Fruit fly (Drosophila melanogaster): ENCODE data around the gene CG9396.

CG9396 gene

dm6 chr3R:9534125-9534496, 37.3 kb downstream of the CG9396 start (continued):
- no peak; the same call in none of the 2 replicates for TF ChIP-seq CG43689 (GFP tag; IDR thresholded peaks at IDR 0.05)
- TF ChIP-seq CG6813 (GFP tag; optimal IDR thresholded peaks at IDR 0.05) = peak; percentile 80
- no peak for TF ChIP-seq prd (optimal IDR thresholded peaks at IDR 0.05)
- TF ChIP-seq prd (GFP tag; IDR thresholded peaks at IDR 0.05) = peak; percentile 93
- peak; percentile 78 for TF ChIP-seq CG6272 (GFP tag; IDR thresholded peaks at IDR 0.05)
- peak; percentile 85 for TF ChIP-seq CG4854 (GFP tag; optimal IDR thresholded peaks at IDR 0.05)
- peak; percentile 87 for TF ChIP-seq Dad (GFP tag; optimal IDR thresholded peaks at IDR 0.05)
- TF ChIP-seq ab (GFP tag; optimal IDR thresholded peaks at IDR 0.05) = peak; percentile 50
- peak; percentile 93 for TF ChIP-seq CG6254 (GFP tag; optimal IDR thresholded peaks at IDR 0.05)
- TF ChIP-seq HLH3B (GFP tag; IDR thresholded peaks at IDR 0.05) = peak; percentile 93
- TF ChIP-seq sisA (GFP tag; IDR thresholded peaks at IDR 0.05) = peak; percentile 92
- TF ChIP-seq tgo (GFP tag; IDR thresholded peaks at IDR 0.05) = peak; percentile 91
- peak; percentile 82 for TF ChIP-seq kay (GFP tag; optimal IDR thresholded peaks at IDR 0.05)
- peak; percentile 91 for TF ChIP-seq CG9817 (tag; optimal IDR thresholded peaks at IDR 0.05)
- TF ChIP-seq CG1529 (GFP tag; optimal IDR thresholded peaks at IDR 0.05) = peak; percentile 95
- TF ChIP-seq CG14965 (GFP tag; optimal IDR thresholded peaks at IDR 0.05; ENCODE audit: borderline replicate concordance) = peak; percentile 82
- peak; percentile 88 for TF ChIP-seq kah (GFP tag; optimal IDR thresholded peaks at IDR 0.05)
- TF ChIP-seq Dp (GFP tag; optimal IDR thresholded peaks at IDR 0.05) = no peak
- TF ChIP-seq CG7271 (tag; optimal IDR thresholded peaks at IDR 0.05) = peak; percentile 39
- TF ChIP-seq kni (GFP tag; optimal IDR thresholded peaks at IDR 0.05) = no peak
- TF ChIP-seq sens (GFP tag) = peak; percentile 99
- peak; percentile 90 for TF ChIP-seq ap (GFP tag; IDR thresholded peaks at IDR 0.05)
- no peak; the same call in 1 of the 2 replicates for TF ChIP-seq CG3847 (GFP tag; IDR thresholded peaks at IDR 0.05)
- peak; percentile 95 for TF ChIP-seq CG13424 (tag; optimal IDR thresholded peaks at IDR 0.05)
- TF ChIP-seq CG18619 (GFP tag; optimal IDR thresholded peaks at IDR 0.05) = peak; percentile 89
- no peak for TF ChIP-seq sna (GFP tag; IDR thresholded peaks at IDR 0.05; ENCODE audit: partially characterized antibody)
- TF ChIP-seq CG17359 (tag; optimal IDR thresholded peaks at IDR 0.05) = peak; percentile 97
- peak; percentile 73 for TF ChIP-seq CG17186 (GFP tag; optimal IDR thresholded peaks at IDR 0.05)
- peak; percentile 87; the same call in 1 of the 2 replicates for TF ChIP-seq Rfx (GFP tag; IDR thresholded peaks at IDR 0.05)
- TF ChIP-seq CG10147 (GFP tag; optimal IDR thresholded peaks at IDR 0.05) = peak; percentile 83
- no peak for TF ChIP-seq CG9797 (GFP tag; optimal IDR thresholded peaks at IDR 0.05)
- no peak for TF ChIP-seq CG4360 (GFP tag; IDR thresholded peaks at IDR 0.05)
- TF ChIP-seq CG7556 (GFP tag; optimal IDR thresholded peaks at IDR 0.05) = peak; percentile 92
- TF ChIP-seq Six4 (GFP tag; optimal IDR thresholded peaks at IDR 0.05) = peak; percentile 91
- TF ChIP-seq CG9727 (GFP tag; optimal IDR thresholded peaks at IDR 0.05) = peak; percentile 85
- peak; percentile 53; the same call in 1 of the 2 replicates for TF ChIP-seq rib (GFP tag; IDR thresholded peaks at IDR 0.05)
- peak; percentile 82 for TF ChIP-seq ssp (GFP tag; IDR thresholded peaks at IDR 0.05)
- peak; percentile 76 for TF ChIP-seq CG15073 (GFP tag; optimal IDR thresholded peaks at IDR 0.05)
- peak; percentile 72 for TF ChIP-seq psq (GFP tag; optimal IDR thresholded peaks at IDR 0.05)
- TF ChIP-seq stc (GFP tag; IDR thresholded peaks at IDR 0.05) = peak; percentile 93
- peak; percentile 76 for TF ChIP-seq Gug (GFP tag; IDR thresholded peaks at IDR 0.05)

Data from whole organism, embryonic.